Worm (Caenorhabditis elegans): ENCODE results near the gene F26D2.3.

- TF ChIP-seq dao-5 (tag; optimal IDR thresholded peaks at IDR 0.05) = no peak
- no peak for TF ChIP-seq him-1 (tag; optimal IDR thresholded peaks at IDR 0.05)
- no peak for TF ChIP-seq W03F9.2 (tag; optimal IDR thresholded peaks at IDR 0.05)
These were observed 25.7 kb downstream of the F26D2.3 start, which contains the start of gene clec-234 for ce11 chrV:16433471-16433870.
